Worm (Caenorhabditis elegans) whole organism, L4/young adult: ENCODE data around the gene F57F4.1.

Experiments used
- W03F9.2 ChIP-seq: fragments of 150-350 bp; optimal IDR thresholded peaks from 2 replicates; lab custom pipeline; 2014; ENCODE audit warnings: missing biosample characterization, missing genetic modification characterization
- dao-5 ChIP-seq: sonication (generic microtip); optimal IDR thresholded peaks from 2 replicates; lab custom pipeline; 2016; ENCODE audit warnings: missing genotype, missing genetic modification characterization, moderate library complexity, missing compliant biosample characterization
- him-1 ChIP-seq: sonication (generic microtip); optimal IDR thresholded peaks from 2 replicates; lab custom pipeline; 2016; ENCODE audit warnings: missing genotype, missing genetic modification reagents, missing genetic modification characterization, missing compliant biosample characterization

DNA sequence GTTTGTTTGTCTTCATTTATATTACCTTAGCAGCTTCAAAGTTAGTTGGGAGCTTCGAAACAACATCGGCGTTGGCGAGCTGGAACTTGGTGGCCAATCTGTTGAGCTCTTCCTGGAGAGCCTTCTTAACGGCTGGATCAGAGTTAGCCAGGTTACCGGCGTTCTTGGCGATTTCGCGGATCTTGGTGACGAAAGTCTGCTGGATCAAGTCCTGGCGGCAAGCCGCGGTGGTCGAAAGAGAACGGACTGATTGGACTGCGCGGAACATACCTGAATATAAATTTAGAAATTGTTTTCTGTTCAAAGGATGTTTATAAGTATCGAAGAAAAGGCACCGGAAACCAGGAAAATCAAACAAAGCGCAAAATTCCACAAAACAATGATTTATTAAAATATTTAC lies 36.6 kb downstream of the F57F4.1 start, which contains the start of gene atp-4:
- TF ChIP-seq him-1 (tag; lab: Kevin White, UChicago) (no peak), dao-5 (tag; lab: Kevin White, UChicago) (no peak), W03F9.2 (tag; lab: Kevin White, UChicago) (no peak)
